Worm (Caenorhabditis elegans): ENCODE data around the gene suex-1.

The suex-1 gene

DNA sequence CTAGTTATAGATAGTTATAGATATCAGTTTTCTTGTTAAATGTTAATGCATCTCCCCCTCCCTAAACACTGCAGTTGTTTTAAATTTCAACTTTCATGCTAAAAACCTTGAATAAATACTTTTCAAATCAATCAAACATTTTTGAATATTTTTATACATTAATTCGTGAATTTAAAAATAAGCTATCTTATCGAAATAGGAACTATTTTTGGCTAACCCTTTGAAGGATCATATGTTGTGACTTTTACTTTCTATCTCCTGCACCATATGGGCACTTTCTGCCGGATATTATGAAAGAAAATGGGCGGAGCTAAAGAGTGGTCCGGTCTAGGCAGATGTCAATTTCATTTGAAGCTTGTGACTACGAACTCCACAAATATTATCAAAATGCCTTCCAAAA, 24.6 kb upstream of the suex-1 start, which contains the start of gene ZK177.11:
ZK177.11 (plus strand) TSS at position 301 of the 400 bp plus-strand sequence.
- no peak for TF ChIP-seq hnd-1 (tag; optimal IDR thresholded peaks at IDR 0.05)
- no peak for TF ChIP-seq ama-1 (optimal IDR thresholded peaks at IDR 0.05)
- no peak for TF ChIP-seq ets-7 (tag; optimal IDR thresholded peaks at IDR 0.05)
- no peak for TF ChIP-seq tbx-11 (GFP tag; IDR thresholded peaks at IDR 0.05)
- TF ChIP-seq F13C5.2 (tag; optimal IDR thresholded peaks at IDR 0.05), result no peak
- no peak for TF ChIP-seq flt-1 (GFP tag; IDR thresholded peaks at IDR 0.05)

DNA sequence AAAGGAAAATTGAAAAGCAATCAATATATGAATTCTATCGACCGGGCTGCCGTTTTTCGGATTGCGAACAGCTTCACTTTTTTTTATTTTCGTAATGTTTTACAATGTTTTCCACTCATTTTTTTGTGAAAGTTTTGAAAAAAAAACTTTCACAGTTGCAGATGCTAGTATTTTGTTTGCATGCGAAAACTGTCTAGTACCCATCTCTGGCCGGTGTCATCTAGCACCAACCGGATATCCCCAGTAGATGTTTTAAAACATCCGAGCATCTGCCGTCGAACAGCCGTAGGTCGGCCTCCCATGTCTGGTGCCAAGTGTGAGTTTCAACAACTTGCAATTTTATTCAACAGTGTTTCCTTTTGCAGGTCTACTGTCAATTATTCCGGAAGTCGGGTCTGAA, 23.4 kb upstream of the suex-1 start, which contains the start of gene ZK177.12:
ZK177.12 (plus strand) TSS at position 301 of the 400 bp plus-strand sequence.
- TF ChIP-seq tbx-11 (GFP tag; IDR thresholded peaks at IDR 0.05), result no peak
- no peak for TF ChIP-seq scrt-1 (GFP tag; IDR thresholded peaks at IDR 0.05)
- no peak for TF ChIP-seq hmg-4 (GFP tag; optimal IDR thresholded peaks at IDR 0.05)
- no peak for TF ChIP-seq F13C5.2 (tag; optimal IDR thresholded peaks at IDR 0.05)
- TF ChIP-seq hnd-1 (tag; optimal IDR thresholded peaks at IDR 0.05), result no peak
- no peak for TF ChIP-seq flt-1 (GFP tag; IDR thresholded peaks at IDR 0.05)
- TF ChIP-seq B0310.2 (tag; optimal IDR thresholded peaks at IDR 0.05), result no peak
- no peak for TF ChIP-seq pes-1 (GFP tag; IDR thresholded peaks at IDR 0.05)
- TF ChIP-seq ceh-13 (GFP tag; optimal IDR thresholded peaks at IDR 0.05), result no peak
- no peak for TF ChIP-seq tbx-37 (GFP tag; conservative IDR thresholded peaks at IDR 0.05)
- no peak for TF ChIP-seq sea-1 (GFP tag; conservative IDR thresholded peaks at IDR 0.05)
- no peak for TF ChIP-seq tra-4 (tag; optimal IDR thresholded peaks at IDR 0.05)
- no peak for TF ChIP-seq ceh-36 (tag; optimal IDR thresholded peaks at IDR 0.05)
- no peak for TF ChIP-seq aly-1 (tag; optimal IDR thresholded peaks at IDR 0.05)
- TF ChIP-seq ama-1 (optimal IDR thresholded peaks at IDR 0.05), result no peak
- TF ChIP-seq hmbx-1 (tag; optimal IDR thresholded peaks at IDR 0.05), result no peak

DNA sequence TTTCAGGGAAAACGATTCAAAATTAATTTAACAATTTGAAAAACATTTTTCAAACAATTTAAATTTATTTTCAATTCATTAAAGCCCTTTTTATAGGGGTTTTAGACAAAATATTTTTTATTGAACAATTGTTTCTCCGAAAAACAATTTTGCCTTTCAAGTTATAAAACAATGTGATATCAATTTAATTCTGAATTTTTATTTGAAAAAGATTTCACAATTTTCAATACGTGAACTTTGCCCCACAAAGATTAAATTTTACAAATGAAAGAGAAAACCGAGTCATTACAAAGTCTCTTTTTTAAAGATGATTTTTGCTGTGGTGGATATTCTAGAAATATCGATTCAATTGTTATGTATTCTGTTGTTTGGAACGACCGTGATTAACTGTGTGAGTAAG, 20.9 kb upstream of the suex-1 start, which contains the start of gene ZK177.2:
ZK177.2 (plus strand) TSS at position 301 of the 400 bp plus-strand sequence.
- TF ChIP-seq flt-1 (GFP tag; IDR thresholded peaks at IDR 0.05) (no peak), ama-1 (optimal IDR thresholded peaks at IDR 0.05) (no peak), F13C5.2 (tag; optimal IDR thresholded peaks at IDR 0.05) (no peak), scrt-1 (GFP tag; IDR thresholded peaks at IDR 0.05) (no peak), tbx-11 (GFP tag; IDR thresholded peaks at IDR 0.05) (no peak), ets-7 (tag; optimal IDR thresholded peaks at IDR 0.05) (no peak), hmbx-1 (tag; optimal IDR thresholded peaks at IDR 0.05) (no peak)

DNA sequence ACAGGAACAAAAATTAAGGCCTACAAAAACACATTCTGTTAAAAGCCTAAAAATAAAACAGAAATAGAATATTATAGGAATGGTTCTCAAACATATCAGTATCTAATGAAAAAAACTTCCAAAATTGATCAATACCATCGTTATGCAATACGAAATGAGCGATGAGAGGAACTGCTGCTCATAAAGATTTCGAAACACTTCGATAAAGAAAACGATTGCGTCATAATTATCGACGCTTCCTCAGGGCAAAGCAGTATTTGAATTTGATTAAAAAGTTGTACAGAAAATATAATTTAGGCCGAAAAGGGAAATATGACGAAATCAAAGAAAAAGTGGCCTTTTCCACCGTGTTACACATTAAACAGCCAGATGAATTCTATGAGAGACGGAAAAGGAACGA, 20.0 kb upstream of the suex-1 start:
- no peak for TF ChIP-seq ama-1 (optimal IDR thresholded peaks at IDR 0.05)
- TF ChIP-seq ceh-13 (GFP tag; optimal IDR thresholded peaks at IDR 0.05), result no peak
- no peak for TF ChIP-seq ceh-36 (tag; optimal IDR thresholded peaks at IDR 0.05)
- TF ChIP-seq hnd-1 (tag; optimal IDR thresholded peaks at IDR 0.05), result no peak
- TF ChIP-seq tbx-37 (GFP tag; conservative IDR thresholded peaks at IDR 0.05), result no peak
- TF ChIP-seq tbx-11 (GFP tag; IDR thresholded peaks at IDR 0.05), result no peak
- no peak for TF ChIP-seq F13C5.2 (tag; optimal IDR thresholded peaks at IDR 0.05)
- no peak for TF ChIP-seq hmbx-1 (tag; optimal IDR thresholded peaks at IDR 0.05)
- TF ChIP-seq ets-7 (tag; optimal IDR thresholded peaks at IDR 0.05), result no peak
- no peak for TF ChIP-seq hmg-4 (GFP tag; optimal IDR thresholded peaks at IDR 0.05)
- TF ChIP-seq scrt-1 (GFP tag; IDR thresholded peaks at IDR 0.05), result no peak
- TF ChIP-seq sea-1 (GFP tag; conservative IDR thresholded peaks at IDR 0.05), result no peak
- TF ChIP-seq pes-1 (GFP tag; IDR thresholded peaks at IDR 0.05), result no peak
- no peak for TF ChIP-seq aly-1 (tag; optimal IDR thresholded peaks at IDR 0.05)
- TF ChIP-seq flt-1 (GFP tag; IDR thresholded peaks at IDR 0.05), result no peak
- no peak for TF ChIP-seq tra-4 (tag; optimal IDR thresholded peaks at IDR 0.05)
- TF ChIP-seq B0310.2 (tag; optimal IDR thresholded peaks at IDR 0.05), result no peak

ce11 chrII:5517643-5518042, 19.6 kb upstream of the suex-1 start, which contains the start of gene ZK177.9:
ZK177.9 (minus strand) TSS chrII:5517743.
- no peak for TF ChIP-seq tbx-11 (GFP tag; IDR thresholded peaks at IDR 0.05)
- no peak for TF ChIP-seq aly-1 (tag; optimal IDR thresholded peaks at IDR 0.05)
- no peak for TF ChIP-seq B0310.2 (tag; optimal IDR thresholded peaks at IDR 0.05)
- no peak for TF ChIP-seq hmbx-1 (tag; optimal IDR thresholded peaks at IDR 0.05)
- no peak for TF ChIP-seq tbx-37 (GFP tag; conservative IDR thresholded peaks at IDR 0.05)
- no peak for TF ChIP-seq scrt-1 (GFP tag; IDR thresholded peaks at IDR 0.05)
- no peak for TF ChIP-seq ama-1 (optimal IDR thresholded peaks at IDR 0.05)
- no peak for TF ChIP-seq pes-1 (GFP tag; IDR thresholded peaks at IDR 0.05)
- no peak for TF ChIP-seq ceh-13 (GFP tag; optimal IDR thresholded peaks at IDR 0.05)
- no peak for TF ChIP-seq hnd-1 (tag; optimal IDR thresholded peaks at IDR 0.05)
- TF ChIP-seq hmg-4 (GFP tag; optimal IDR thresholded peaks at IDR 0.05), result no peak
- no peak for TF ChIP-seq ceh-36 (tag; optimal IDR thresholded peaks at IDR 0.05)
- no peak for TF ChIP-seq ets-7 (tag; optimal IDR thresholded peaks at IDR 0.05)
- TF ChIP-seq flt-1 (GFP tag; IDR thresholded peaks at IDR 0.05), result no peak

ce11 chrII:5515542-5515941, 17.5 kb upstream of the suex-1 start, which contains the start of gene ZK177.3:
ZK177.3 (plus strand) TSS chrII:5515842.
- TF ChIP-seq scrt-1 (GFP tag; IDR thresholded peaks at IDR 0.05) (no peak), ama-1 (optimal IDR thresholded peaks at IDR 0.05) (no peak), tbx-11 (GFP tag; IDR thresholded peaks at IDR 0.05) (no peak), pes-1 (GFP tag; IDR thresholded peaks at IDR 0.05) (no peak), ets-7 (tag; optimal IDR thresholded peaks at IDR 0.05) (no peak), aly-1 (tag; optimal IDR thresholded peaks at IDR 0.05) (no peak), ceh-13 (GFP tag; optimal IDR thresholded peaks at IDR 0.05) (no peak), tbx-37 (GFP tag; conservative IDR thresholded peaks at IDR 0.05) (no peak), hmbx-1 (tag; optimal IDR thresholded peaks at IDR 0.05) (no peak), hmg-4 (GFP tag; optimal IDR thresholded peaks at IDR 0.05) (no peak), hnd-1 (tag; optimal IDR thresholded peaks at IDR 0.05) (no peak), F13C5.2 (tag; optimal IDR thresholded peaks at IDR 0.05) (no peak), flt-1 (GFP tag; IDR thresholded peaks at IDR 0.05) (no peak), ceh-36 (tag; optimal IDR thresholded peaks at IDR 0.05) (no peak), B0310.2 (tag; optimal IDR thresholded peaks at IDR 0.05) (no peak), tra-4 (tag; optimal IDR thresholded peaks at IDR 0.05) (no peak), sea-1 (GFP tag; conservative IDR thresholded peaks at IDR 0.05) (no peak)

ce11 chrII:5514846-5515245, 16.8 kb upstream of the suex-1 start, which contains the start of gene sahd-1:
sahd-1 (minus strand) TSS chrII:5514945.
- TF ChIP-seq scrt-1 (GFP tag; IDR thresholded peaks at IDR 0.05) (no peak), flt-1 (GFP tag; IDR thresholded peaks at IDR 0.05) (no peak), hmg-4 (GFP tag; optimal IDR thresholded peaks at IDR 0.05) (no peak), sea-1 (GFP tag; conservative IDR thresholded peaks at IDR 0.05) (no peak), tra-4 (tag; optimal IDR thresholded peaks at IDR 0.05) (no peak), tbx-37 (GFP tag; conservative IDR thresholded peaks at IDR 0.05) (no peak), tbx-11 (GFP tag; IDR thresholded peaks at IDR 0.05) (no peak), pes-1 (GFP tag; IDR thresholded peaks at IDR 0.05) (no peak), ceh-13 (GFP tag; optimal IDR thresholded peaks at IDR 0.05) (no peak), B0310.2 (tag; optimal IDR thresholded peaks at IDR 0.05) (no peak)

All from whole organism, early embryonic.